Worm (Caenorhabditis elegans) whole organism, L1 larva: ENCODE data around the gene C30E1.4.
"Not testable (repeated sequence)": the region's sequence is repeated elsewhere in the genome, so short reads cannot be mapped to it uniquely, and the experiment has no call there.

Source experiments
- ces-1 ChIP-seq: fragments of 150-350 bp; optimal IDR thresholded peaks from 2 replicates; lab custom pipeline; 2014; ENCODE audit warnings: missing biosample characterization, missing genetic modification reagents, missing genetic modification characterization
- egl-13 ChIP-seq: sonication (generic microtip); optimal IDR thresholded peaks from 2 replicates; lab custom pipeline; 2016; ENCODE audit warnings: missing genotype, missing genetic modification reagents, missing genetic modification characterization, missing compliant biosample characterization
- fos-1 ChIP-seq: fragments of 150-350 bp; optimal IDR thresholded peaks from 2 replicates; lab custom pipeline; 2014; ENCODE audit warnings: missing biosample characterization, missing genetic modification characterization
- lin-39 ChIP-seq: fragments of 150-350 bp; optimal IDR thresholded peaks from 2 replicates; lab custom pipeline; 2014; ENCODE audit warnings: missing biosample characterization, missing genetic modification reagents, missing genetic modification characterization
- nhr-76 ChIP-seq: sonication (generic microtip); optimal IDR thresholded peaks from 2 replicates; lab custom pipeline; 2017; ENCODE audit warnings: missing biosample characterization, missing genetic modification characterization
- unc-30 ChIP-seq: sonication (generic microtip); optimal IDR thresholded peaks from 2 replicates; lab custom pipeline; 2017; ENCODE audit warnings: missing biosample characterization, missing genetic modification characterization
- unc-62 ChIP-seq: fragments of 150-350 bp; optimal IDR thresholded peaks from 2 replicates; lab custom pipeline; 2014; ENCODE audit warnings: missing biosample characterization, missing genetic modification reagents, missing genetic modification characterization
- unc-98 ChIP-seq: fragments of 200-800 bp; sonication (Bioruptor generic); IDR thresholded peaks from 2 replicates; pipeline ENCODE4 v1.3.6; 2022; ENCODE audit warnings: missing genetic modification characterization, missing compliant biosample characterization

- not testable (repeated sequence) for TF ChIP-seq ces-1; unc-62; unc-30 (tag; lab: Kevin White, UChicago); lin-39 (tag; lab: Kevin White, UChicago); fos-1 (tag; lab: Kevin White, UChicago); egl-13 (tag; lab: Kevin White, UChicago); nhr-76
- TF ChIP-seq unc-98 (GFP tag; lab: Robert Waterston, UW) = peak; percentile 40; the same call in 1 of the 2 replicates
Measured at ce11 chrX:16932339-16932738, 8.6 kb downstream of the C30E1.4 start.
